Worm (Caenorhabditis elegans) whole organism, midembryonic: Measurements from ENCODE around the gene B0496.6.

Experiments used
- cog-1 ChIP-seq: sonication (generic microtip); optimal IDR thresholded peaks from 2 replicates; lab custom pipeline; 2016; ENCODE audit warnings: missing genetic modification characterization, missing compliant biosample characterization
- flt-1 ChIP-seq: fragments of 200-800 bp; sonication (Bioruptor generic); IDR thresholded peaks from 2 replicates; pipeline ENCODE4 v1.3.6; 2022; ENCODE audit warnings: missing genetic modification characterization, missing compliant biosample characterization
- klf-2 ChIP-seq: fragments of 200-800 bp; sonication (Bioruptor generic); conservative IDR thresholded peaks from 2 replicates; pipeline ENCODE4 v1.3.6; 2022; ENCODE audit warnings: missing genetic modification reagents, missing genetic modification characterization, missing compliant biosample characterization
- ref-1 ChIP-seq: fragments of 200-800 bp; sonication (Bioruptor generic); conservative IDR thresholded peaks from 2 replicates; pipeline ENCODE4 v1.3.6; 2022; ENCODE audit warnings: missing genetic modification reagents, missing genetic modification characterization, missing compliant biosample characterization
- ztf-23 ChIP-seq: fragments of 200-800 bp; sonication (Bioruptor generic); IDR thresholded peaks from 2 replicates; pipeline ENCODE4 v1.3.6; 2022; ENCODE audit warnings: missing genetic modification reagents, missing genetic modification characterization, missing compliant biosample characterization
- ztf-29 ChIP-seq: fragments of 200-800 bp; sonication (Bioruptor generic); IDR thresholded peaks from 2 replicates; pipeline ENCODE4 v1.3.6; 2022; ENCODE audit warnings: missing genetic modification reagents, missing genetic modification characterization, missing compliant biosample characterization

ce11 chrIV:7420913-7421312 lies 2.0 kb downstream of the B0496.6 start, which contains the start of gene srtx-1:
- no peak for TF ChIP-seq cog-1 (tag; lab: Kevin White, UChicago)
- no peak for TF ChIP-seq flt-1
- TF ChIP-seq ref-1: no peak
- TF ChIP-seq ztf-29 (GFP tag; lab: Robert Waterston, UW): no peak
- TF ChIP-seq klf-2: no peak
- TF ChIP-seq ztf-23 (GFP tag; lab: Robert Waterston, UW): no peak
